Fruit fly (Drosophila melanogaster): ENCODE results near the gene CG14325.

DNA sequence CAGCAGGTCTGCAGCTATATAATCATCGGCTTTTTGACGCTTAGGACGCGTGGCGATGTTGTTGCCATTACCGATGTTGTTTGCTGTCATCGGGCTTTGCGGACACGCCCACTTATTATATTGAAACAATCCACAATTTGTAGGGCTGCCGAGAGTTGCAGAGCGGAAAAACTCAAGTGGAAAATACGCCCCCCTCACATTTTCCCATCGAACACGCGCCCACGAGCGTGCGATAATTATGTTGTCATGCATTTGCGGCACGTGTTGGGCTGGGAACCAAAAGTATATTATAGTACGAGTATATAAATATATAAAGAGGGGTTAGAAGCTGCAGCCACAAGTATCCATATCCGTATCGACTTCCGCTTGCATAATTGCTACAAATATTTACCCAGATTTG is 38.1 kb upstream of the CG14325 start:
- no peak for TF ChIP-seq h (optimal IDR thresholded peaks at IDR 0.05)
- no peak for TF ChIP-seq ttk (optimal IDR thresholded peaks at IDR 0.05)

Measured in Kc167 (cell line).